Fruit fly (Drosophila melanogaster): ENCODE data around the gene PolA2.

PolA2 gene

DNA sequence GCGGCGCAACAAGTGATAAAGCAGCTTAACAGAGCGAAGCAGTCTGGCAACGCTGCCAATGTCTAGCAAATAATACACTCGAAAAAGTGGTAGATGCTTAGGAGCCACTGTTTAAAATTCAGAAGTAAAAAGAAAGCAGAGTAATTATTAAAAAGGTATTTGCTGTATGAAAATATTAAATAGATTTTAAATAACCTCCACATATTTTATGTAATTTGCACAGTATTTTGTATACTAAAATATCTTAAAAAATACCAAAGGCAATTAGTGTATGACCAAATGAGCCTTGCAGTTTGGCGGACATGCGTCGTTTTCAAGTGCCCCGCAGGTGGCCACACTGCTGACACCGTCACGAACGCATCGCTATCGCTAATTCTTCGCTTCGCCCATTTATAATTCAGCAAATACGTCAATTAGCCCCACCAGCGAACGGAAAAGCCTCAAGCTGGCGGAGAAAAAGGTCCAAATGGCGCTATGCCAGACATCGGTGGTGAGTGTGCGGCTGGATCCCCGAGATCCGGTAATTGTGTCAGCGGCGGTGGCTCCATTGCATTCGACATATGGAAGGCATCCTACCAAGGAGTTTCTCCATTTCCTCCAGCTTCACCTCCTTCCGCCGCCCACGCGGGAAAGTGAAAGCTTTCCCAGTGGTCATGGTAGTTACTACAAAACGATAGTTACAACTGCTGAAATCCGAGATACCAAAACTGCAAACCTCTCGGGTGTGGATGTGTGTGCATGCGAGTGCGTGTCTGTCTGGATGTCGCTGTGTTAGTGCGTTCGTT lies 14.4 kb downstream of the PolA2 start, which contains the start of gene pll (continued):
- TF ChIP-seq CG42726 (GFP tag; IDR thresholded peaks at IDR 0.05; ENCODE audit: partially characterized antibody) = peak; percentile 35; the same call in 1 of the 2 replicates
- TF ChIP-seq CG2116 (GFP tag; optimal IDR thresholded peaks at IDR 0.05) = peak; percentile 61
- no peak for TF ChIP-seq ham (GFP tag; IDR thresholded peaks at IDR 0.05)
- TF ChIP-seq lilli (GFP tag; optimal IDR thresholded peaks at IDR 0.05) = peak; percentile 89
- no peak for TF ChIP-seq NC2α (GFP tag; optimal IDR thresholded peaks at IDR 0.05)
- peak; percentile 66 for TF ChIP-seq ems (GFP tag; optimal IDR thresholded peaks at IDR 0.05)
- no peak for TF ChIP-seq sna (GFP tag; IDR thresholded peaks at IDR 0.05; ENCODE audit: partially characterized antibody)
- TF ChIP-seq kah (GFP tag; optimal IDR thresholded peaks at IDR 0.05) = peak; percentile 93
- TF ChIP-seq btn (GFP tag; optimal IDR thresholded peaks at IDR 0.05) = peak; percentile 2
- peak; percentile 89 for TF ChIP-seq CG32772 (GFP tag; IDR thresholded peaks at IDR 0.05)
- no peak for TF ChIP-seq wek (GFP tag; optimal IDR thresholded peaks at IDR 0.05)
- peak; percentile 61 for TF ChIP-seq Scr (GFP tag; IDR thresholded peaks at IDR 0.05; ENCODE audit: partially characterized antibody)
- TF ChIP-seq ewg (GFP tag; optimal IDR thresholded peaks at IDR 0.05) = peak; percentile 81
- peak; percentile 95 for TF ChIP-seq ase (GFP tag; IDR thresholded peaks at IDR 0.05)
- no peak for TF ChIP-seq lov (optimal IDR thresholded peaks at IDR 0.05)
- peak; percentile 76; the same call in 1 of the 3 replicates for TF ChIP-seq lov (GFP tag; IDR thresholded peaks at IDR 0.05)
- TF ChIP-seq phol (tag; optimal IDR thresholded peaks at IDR 0.05) = peak; percentile 84
- TF ChIP-seq pnt (GFP tag; optimal IDR thresholded peaks at IDR 0.05) = peak; percentile 36
- TF ChIP-seq stc (GFP tag; IDR thresholded peaks at IDR 0.05) = peak; percentile 85
- peak; percentile 41 for TF ChIP-seq CG9876 (GFP tag; optimal IDR thresholded peaks at IDR 0.05)
- TF ChIP-seq CG7786 (GFP tag; optimal IDR thresholded peaks at IDR 0.05) = peak; percentile 57
- TF ChIP-seq CG1602 (GFP tag; optimal IDR thresholded peaks at IDR 0.05) = peak; percentile 81
- peak; percentile 91 for TF ChIP-seq ci (GFP tag; IDR thresholded peaks at IDR 0.05)
- peak; percentile 87 for TF ChIP-seq dysf (GFP tag; IDR thresholded peaks at IDR 0.05)
- 0 out of 3 replicates have a peak, but pooled peaks have one; percentile 47 for TF ChIP-seq C15 (GFP tag; IDR thresholded peaks at IDR 0.05)
- TF ChIP-seq CG8924 (tag; optimal IDR thresholded peaks at IDR 0.05) = peak; percentile 77
- TF ChIP-seq Sry-β (GFP tag; optimal IDR thresholded peaks at IDR 0.05) = no peak
- no peak for TF ChIP-seq CG12769 (tag; optimal IDR thresholded peaks at IDR 0.05)
- TF ChIP-seq CG33213 (GFP tag; optimal IDR thresholded peaks at IDR 0.05) = peak; percentile 71
- peak; percentile 60; the same call in 1 of the 2 replicates for TF ChIP-seq CG43689 (GFP tag; IDR thresholded peaks at IDR 0.05)
- peak; percentile 71 for TF ChIP-seq CG1603 (tag; optimal IDR thresholded peaks at IDR 0.05)
- TF ChIP-seq row (GFP tag; IDR thresholded peaks at IDR 0.05) = peak; percentile 89
- peak; percentile 84 for TF ChIP-seq CG2889 (GFP tag; IDR thresholded peaks at IDR 0.05)
- TF ChIP-seq Antp (GFP tag; optimal IDR thresholded peaks at IDR 0.05) = peak; percentile 32
- TF ChIP-seq CG10366 (GFP tag; IDR thresholded peaks at IDR 0.05) = peak; percentile 90
- TF ChIP-seq MTF-1 (GFP tag; optimal IDR thresholded peaks at IDR 0.05; ENCODE audit: borderline replicate concordance) = peak; percentile 60
- TF ChIP-seq CG18262 (tag; optimal IDR thresholded peaks at IDR 0.05) = peak; percentile 74
- TF ChIP-seq da (GFP tag; optimal IDR thresholded peaks at IDR 0.05) = no peak
- peak; percentile 58 for TF ChIP-seq Deaf1 (tag; optimal IDR thresholded peaks at IDR 0.05)
- TF ChIP-seq Rfx (GFP tag; IDR thresholded peaks at IDR 0.05) = peak; percentile 93
- TF ChIP-seq CG10462 (GFP tag; optimal IDR thresholded peaks at IDR 0.05) = peak; percentile 41
- no peak for TF ChIP-seq fd102C (GFP tag; optimal IDR thresholded peaks at IDR 0.05)
- TF ChIP-seq Atf3 (GFP tag; optimal IDR thresholded peaks at IDR 0.05) = peak; percentile 5
- peak; percentile 55; the same call in 1 of the 2 replicates for TF ChIP-seq sens-2 (GFP tag; IDR thresholded peaks at IDR 0.05)
- TF ChIP-seq CG7987 (GFP tag; optimal IDR thresholded peaks at IDR 0.05) = peak; percentile 32
- no peak for TF ChIP-seq CG17568 (GFP tag; optimal IDR thresholded peaks at IDR 0.05)
- peak; percentile 66 for TF ChIP-seq zfh2 (GFP tag; optimal IDR thresholded peaks at IDR 0.05)
- no peak for TF ChIP-seq kni (GFP tag; optimal IDR thresholded peaks at IDR 0.05)
- TF ChIP-seq mld (GFP tag; IDR thresholded peaks at IDR 0.05; ENCODE audit: partially characterized antibody) = no peak

Data from whole organism, embryonic.